Fruit fly (Drosophila melanogaster) whole organism, embryonic: ENCODE measurements around the gene SMSr.
A peak's percentile ranks its signal among the peaks of the same experiment; 100 is the strongest.

ENCODE experiments used
- ATbp ChIP-seq: fragments of 200-800 bp; sonication (Bioruptor generic); optimal IDR thresholded peaks from 2 replicates; lab custom pipeline; 2017; ENCODE audit warnings: missing biosample characterization, mild to moderate bottlenecking, missing genetic modification characterization, missing genetic modification reagents
- Abd-B ChIP-seq: fragments of 200-800 bp; sonication (Bioruptor generic); optimal IDR thresholded peaks from 2 replicates; lab custom pipeline; 2018; ENCODE audit warnings: missing biosample characterization, mild to moderate bottlenecking, missing genetic modification characterization, moderate library complexity
- Atf6 ChIP-seq: fragments of 200-800 bp; sonication (Bioruptor generic); IDR thresholded peaks from 2 replicates; pipeline ENCODE4 v1.3.6; 2022; ENCODE audit warnings: missing biosample characterization, missing genetic modification characterization
- B-H2 ChIP-seq: fragments of 200-800 bp; sonication (Bioruptor generic); optimal IDR thresholded peaks from 2 replicates; lab custom pipeline; 2018; ENCODE audit warnings: missing biosample characterization, mild to moderate bottlenecking, missing genetic modification characterization
- CG11723 ChIP-seq: fragments of 200-800 bp; sonication (Bioruptor generic); optimal IDR thresholded peaks from 2 replicates; lab custom pipeline; 2017; ENCODE audit warnings: missing biosample characterization, mild to moderate bottlenecking, missing genetic modification characterization
- CG12391 ChIP-seq: fragments of 200-800 bp; sonication (Bioruptor generic); optimal IDR thresholded peaks from 3 replicates; lab custom pipeline; 2018; ENCODE audit warnings: missing biosample characterization, mild to moderate bottlenecking, missing genetic modification characterization, moderate library complexity
- CG13123 ChIP-seq: fragments of 200-800 bp; sonication (Bioruptor generic); optimal IDR thresholded peaks from 2 replicates; lab custom pipeline; 2016; ENCODE audit warnings: missing biosample characterization, missing genetic modification characterization
- CG14860 ChIP-seq: fragments of 200-800 bp; sonication (Bioruptor generic); IDR thresholded peaks from 3 replicates; pipeline ENCODE4 v1.3.6; 2022; ENCODE audit warnings: missing biosample characterization, missing genetic modification characterization; ENCODE audit not compliant: partially characterized antibody
- CG15011 ChIP-seq: fragments of 200-800 bp; sonication (Bioruptor generic); optimal IDR thresholded peaks from 3 replicates; lab custom pipeline; 2018; ENCODE audit warnings: missing biosample characterization, mild to moderate bottlenecking, missing genetic modification characterization
- CG15514 ChIP-seq: fragments of 200-800 bp; sonication (Bioruptor generic); optimal IDR thresholded peaks from 3 replicates; lab custom pipeline; 2017; ENCODE audit warnings: missing biosample characterization, missing genetic modification characterization, mild to moderate bottlenecking, moderate library complexity, missing genetic modification reagents
- CG1647 ChIP-seq: fragments of 200-800 bp; sonication (Bioruptor generic); optimal IDR thresholded peaks from 3 replicates; lab custom pipeline; 2016; ENCODE audit warnings: missing biosample characterization, missing genetic modification characterization
- CG16813 ChIP-seq: fragments of 200-800 bp; sonication (Bioruptor generic); IDR thresholded peaks from 3 replicates; pipeline ENCODE4 v1.3.6; 2022; ENCODE audit warnings: missing biosample characterization, missing genetic modification characterization; ENCODE audit not compliant: partially characterized antibody
- CG17829 ChIP-seq: fragments of 200-800 bp; optimal IDR thresholded peaks from 2 replicates; lab custom pipeline; 2019; ENCODE audit warnings: missing biosample characterization, mild to moderate bottlenecking, missing genetic modification characterization, moderate library complexity
- CG18476 ChIP-seq: fragments of 200-800 bp; sonication (Bioruptor generic); optimal IDR thresholded peaks from 2 replicates; lab custom pipeline; 2016; ENCODE audit warnings: missing biosample characterization, mild to moderate bottlenecking, missing genetic modification characterization
- CG18619 ChIP-seq: fragments of 200-800 bp; sonication (Bioruptor generic); optimal IDR thresholded peaks from 3 replicates; lab custom pipeline; 2017; ENCODE audit warnings: missing biosample characterization, mild to moderate bottlenecking, missing genetic modification characterization
- CG30020 ChIP-seq: fragments of 200-800 bp; optimal IDR thresholded peaks from 2 replicates; lab custom pipeline; 2019; ENCODE audit warnings: missing biosample characterization, mild to moderate bottlenecking, missing genetic modification characterization, moderate library complexity
- CG32532 ChIP-seq: fragments of 200-800 bp; sonication (Bioruptor generic); IDR thresholded peaks from 2 replicates; pipeline ENCODE4 v1.3.6; 2022; ENCODE audit warnings: missing biosample characterization, missing genetic modification characterization
- CG5180 ChIP-seq: fragments of 200-800 bp; sonication (Bioruptor generic); optimal IDR thresholded peaks from 3 replicates; lab custom pipeline; 2017; ENCODE audit warnings: missing biosample characterization, missing genetic modification characterization, mild to moderate bottlenecking, moderate library complexity, missing genetic modification reagents
- CG6791 ChIP-seq: fragments of 200-800 bp; sonication (Bioruptor generic); IDR thresholded peaks from 3 replicates; pipeline ENCODE4 v1.3.6; 2022; ENCODE audit warnings: missing biosample characterization, missing genetic modification characterization; ENCODE audit not compliant: partially characterized antibody
- CG7556 ChIP-seq: fragments of 200-800 bp; sonication (Bioruptor generic); optimal IDR thresholded peaks from 2 replicates; lab custom pipeline; 2017; ENCODE audit warnings: missing biosample characterization, mild to moderate bottlenecking, missing genetic modification characterization
- CG8281 ChIP-seq: fragments of 200-800 bp; sonication (Bioruptor generic); optimal IDR thresholded peaks from 2 replicates; lab custom pipeline; 2018; ENCODE audit warnings: missing biosample characterization, mild to moderate bottlenecking, missing genetic modification characterization, moderate library complexity
- CG8290 ChIP-seq, 3 experiments: fragments of 200-800 bp; sonication (Bioruptor generic); optimal IDR thresholded peaks; 2 replicates each; lab custom pipeline; 2016 to 2019; ENCODE audit warnings: missing biosample characterization in 3 of 3, missing genetic modification characterization in 3 of 3, mild to moderate bottlenecking in 2 of 3, moderate library complexity in 1 of 3
- Camta ChIP-seq: fragments of 200-800 bp; sonication (Bioruptor generic); optimal IDR thresholded peaks from 2 replicates; lab custom pipeline; 2016; ENCODE audit warnings: missing biosample characterization, missing genetic modification characterization
- Gug ChIP-seq: fragments of 200-800 bp; sonication (Bioruptor generic); IDR thresholded peaks from 4 replicates; pipeline ENCODE4 v1.3.6; 2022; ENCODE audit warnings: missing biosample characterization, missing genetic modification characterization
- H15 ChIP-seq: fragments of 200-800 bp; sonication (Bioruptor generic); IDR thresholded peaks from 3 replicates; pipeline ENCODE4 v1.3.6; 2022; ENCODE audit warnings: missing biosample characterization, missing genetic modification characterization
- HmgZ ChIP-seq: fragments of 200-800 bp; sonication (Bioruptor generic); optimal IDR thresholded peaks from 2 replicates; lab custom pipeline; 2018; ENCODE audit warnings: missing biosample characterization, mild to moderate bottlenecking, missing genetic modification characterization
- Hr3 ChIP-seq: fragments of 200-800 bp; sonication (Bioruptor generic); optimal IDR thresholded peaks from 3 replicates; lab custom pipeline; 2016; ENCODE audit warnings: missing biosample characterization, missing genetic modification characterization
- Lpt ChIP-seq: fragments of >200 bp; optimal IDR thresholded peaks from 2 replicates; lab custom pipeline; 2018; ENCODE audit warnings: missing biosample characterization, missing genetic modification characterization
- NC2α ChIP-seq: fragments of 200-800 bp; sonication (Bioruptor generic); optimal IDR thresholded peaks from 2 replicates; lab custom pipeline; 2016; ENCODE audit warnings: missing biosample characterization, missing genetic modification characterization
- Rfx ChIP-seq: fragments of 200-800 bp; sonication (Bioruptor generic); IDR thresholded peaks from 2 replicates; pipeline ENCODE4 v1.3.6; 2022; ENCODE audit warnings: missing biosample characterization, missing genetic modification characterization
- Sox100B ChIP-seq: fragments of 200-800 bp; sonication (Bioruptor generic); optimal IDR thresholded peaks from 3 replicates; lab custom pipeline; 2018; ENCODE audit warnings: missing biosample characterization, mild to moderate bottlenecking, missing genetic modification characterization
- Ssrp ChIP-seq: fragments of 200-800 bp; sonication (Bioruptor generic); optimal IDR thresholded peaks from 2 replicates; lab custom pipeline; 2018; ENCODE audit warnings: missing biosample characterization, mild to moderate bottlenecking, missing genetic modification characterization, moderate library complexity
- Xrp1 ChIP-seq: fragments of 200-800 bp; sonication (Bioruptor generic); IDR thresholded peaks from 2 replicates; pipeline ENCODE4 v1.3.6; 2022; ENCODE audit warnings: missing biosample characterization, missing genetic modification characterization
- cas ChIP-seq: fragments of 200-800 bp; sonication (Bioruptor generic); IDR thresholded peaks from 2 replicates; pipeline ENCODE4 v1.3.6; 2022; ENCODE audit warnings: missing biosample characterization, missing genetic modification characterization
- fd96Cb ChIP-seq: fragments of 200-800 bp; sonication (Bioruptor generic); optimal IDR thresholded peaks from 2 replicates; lab custom pipeline; 2018; ENCODE audit warnings: missing biosample characterization, mild to moderate bottlenecking, missing genetic modification characterization, moderate library complexity
- gsb ChIP-seq: fragments of 200-800 bp; sonication (Bioruptor generic); IDR thresholded peaks from 2 replicates; pipeline ENCODE4 v1.3.6; 2022; ENCODE audit warnings: missing biosample characterization, missing genetic modification characterization
- gt ChIP-seq: fragments of 200-800 bp; sonication (Bioruptor generic); IDR thresholded peaks from 2 replicates; pipeline ENCODE4 v1.3.6; 2022; ENCODE audit warnings: missing biosample characterization, missing genetic modification characterization
- kah ChIP-seq: fragments of 200-800 bp; sonication (Bioruptor generic); optimal IDR thresholded peaks from 2 replicates; lab custom pipeline; 2018; ENCODE audit warnings: missing biosample characterization, mild to moderate bottlenecking, missing genetic modification characterization
- mam ChIP-seq: fragments of 200-800 bp; sonication (Bioruptor generic); optimal IDR thresholded peaks from 3 replicates; lab custom pipeline; 2016; ENCODE audit warnings: missing biosample characterization, missing genetic modification characterization
- p53 ChIP-seq: fragments of 200-800 bp; sonication (Bioruptor generic); optimal IDR thresholded peaks from 2 replicates; lab custom pipeline; 2016; ENCODE audit warnings: missing biosample characterization, missing genetic modification characterization
- sd ChIP-seq: fragments of 200-800 bp; sonication (Bioruptor generic); optimal IDR thresholded peaks from 3 replicates; lab custom pipeline; 2018; ENCODE audit warnings: missing biosample characterization, mild to moderate bottlenecking, missing genetic modification characterization, moderate library complexity
- seq ChIP-seq: fragments of 200-800 bp; sonication (Bioruptor generic); IDR thresholded peaks from 2 replicates; pipeline ENCODE4 v1.3.6; 2022; ENCODE audit warnings: missing biosample characterization, missing genetic modification characterization
- slbo ChIP-seq: fragments of 200-800 bp; sonication (Bioruptor generic); IDR thresholded peaks from 2 replicates; pipeline ENCODE4 v1.3.6; 2022; ENCODE audit warnings: missing biosample characterization, missing genetic modification characterization
- sna ChIP-seq: fragments of 200-800 bp; sonication (Bioruptor generic); IDR thresholded peaks from 2 replicates; pipeline ENCODE4 v1.3.6; 2022; ENCODE audit warnings: missing biosample characterization, missing genetic modification characterization; ENCODE audit not compliant: partially characterized antibody
- tna ChIP-seq: fragments of 200-800 bp; sonication (Bioruptor generic); IDR thresholded peaks from 2 replicates; pipeline ENCODE4 v1.3.6; 2022; ENCODE audit warnings: missing biosample characterization, missing genetic modification characterization; ENCODE audit not compliant: partially characterized antibody
- twi ChIP-seq: fragments of 200-800 bp; optimal IDR thresholded peaks from 2 replicates; lab custom pipeline; 2019; ENCODE audit warnings: missing biosample characterization, mild to moderate bottlenecking, missing genetic modification characterization, moderate library complexity
- vnd ChIP-seq: fragments of 200-800 bp; sonication (Bioruptor generic); IDR thresholded peaks from 3 replicates; pipeline ENCODE4 v1.3.6; 2022; ENCODE audit warnings: missing biosample characterization, missing genetic modification characterization; ENCODE audit not compliant: partially characterized antibody
- wor ChIP-seq: fragments of 200-800 bp; sonication (Bioruptor generic); IDR thresholded peaks from 2 replicates; pipeline ENCODE4 v1.3.6; 2022; ENCODE audit warnings: missing biosample characterization, missing genetic modification characterization

SMSr gene

DNA sequence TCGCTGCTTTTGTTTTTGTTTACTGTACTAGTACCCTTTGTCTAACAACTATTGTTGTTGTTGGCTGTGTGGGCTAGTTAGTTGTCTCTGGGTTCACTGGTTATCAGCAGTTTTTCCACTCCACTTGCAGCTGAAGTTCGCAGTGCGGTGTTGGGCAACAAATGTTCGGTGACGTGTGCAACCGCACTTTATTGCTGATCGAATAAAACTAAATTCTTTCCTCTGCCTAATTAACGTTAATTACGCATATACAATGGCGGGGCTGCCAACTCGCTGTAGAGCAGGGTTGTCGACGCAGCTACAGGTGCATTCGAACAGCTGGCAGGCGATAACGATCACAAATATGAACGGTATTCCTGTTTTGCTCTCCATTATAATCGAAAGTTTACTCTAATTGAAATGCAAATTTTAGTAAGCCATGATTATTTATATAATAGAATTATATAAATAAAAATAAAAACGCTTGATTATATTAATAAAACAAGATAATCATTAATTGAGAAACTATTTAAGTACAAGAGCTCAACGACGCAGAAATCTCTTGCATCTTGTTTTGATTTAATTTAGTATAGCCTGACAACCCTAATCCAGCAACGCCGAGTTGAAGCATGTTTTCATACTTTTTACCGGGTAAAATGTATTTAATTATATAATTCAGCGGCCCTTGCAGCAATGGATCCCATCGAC is 52.6 kb downstream of the SMSr start, which contains the start of the genes mrva, CG42307 and mus312 (continued):
- TF ChIP-seq gsb (GFP tag; lab: Robert Waterston, UW) (0 out of 2 replicates have a peak, but pooled peaks have one; percentile 12), slbo (GFP tag; lab: Robert Waterston, UW) (peak; percentile 91), Abd-B (peak; percentile 90), HmgZ (tag; lab: Kevin White, UChicago) (peak; percentile 73), CG13123 (peak; percentile 74), CG6791 (0 out of 3 replicates have a peak, but pooled peaks have one; percentile 55), CG15514 (peak; percentile 80), mam (GFP tag; lab: Kevin White, UChicago) (peak; percentile 51), CG8290 (GFP tag; optimal IDR thresholded peaks at IDR 0.05; lab: Kevin White, UChicago) (peak; percentile 66), CG8290 (tag; optimal IDR thresholded peaks at IDR 0.05; lab: Kevin White, UChicago) (no peak), kah (GFP tag; lab: Kevin White, UChicago) (peak; percentile 87), CG5180 (GFP tag; lab: Kevin White, UChicago) (no peak), Hr3 (peak; percentile 90), CG30020 (tag; lab: Kevin White, UChicago) (peak; percentile 88), sna (GFP tag; lab: Robert Waterston, UW) (0 out of 2 replicates have a peak, but pooled peaks have one; percentile 48), CG18619 (GFP tag; lab: Kevin White, UChicago) (peak; percentile 86), cas (GFP tag; lab: Robert Waterston, UW) (peak; percentile 49; the same call in 1 of the 2 replicates), H15 (peak; percentile 77), seq (peak; percentile 61; the same call in 1 of the 2 replicates), Lpt (no peak), gt (GFP tag; lab: Robert Waterston, UW) (peak; percentile 65), Camta (GFP tag; lab: Kevin White, UChicago) (peak; percentile 50), CG7556 (GFP tag; lab: Kevin White, UChicago) (peak; percentile 89), fd96Cb (peak; percentile 85), Xrp1 (peak; percentile 87), CG12391 (tag; lab: Kevin White, UChicago) (peak; percentile 97), CG11723 (peak; percentile 69), NC2α (GFP tag; lab: Kevin White, UChicago) (no peak), twi (peak; percentile 91), Sox100B (GFP tag; lab: Kevin White, UChicago) (no peak), CG16813 (no peak), CG1647 (peak; percentile 44), Gug (GFP tag; lab: Robert Waterston, UW) (0 out of 4 replicates have a peak, but pooled peaks have one; percentile 23), ATbp (no peak), sd (tag; lab: Kevin White, UChicago) (no peak), Atf6 (GFP tag; lab: Robert Waterston, UW) (peak; percentile 69), p53 (GFP tag; lab: Kevin White, UChicago) (no peak), CG18476 (peak; percentile 71), CG15011 (no peak), wor (GFP tag; lab: Robert Waterston, UW) (peak; percentile 76), Rfx (GFP tag; lab: Robert Waterston, UW) (peak; percentile 88), vnd (no peak), CG8281 (tag; lab: Kevin White, UChicago) (no peak), B-H2 (peak; percentile 97), CG32532 (peak; percentile 91), tna (no peak), Ssrp (peak; percentile 93), CG14860 (GFP tag; lab: Robert Waterston, UW) (no peak), CG17829 (tag; lab: Kevin White, UChicago) (peak; percentile 95)
